Worm (Caenorhabditis elegans) whole organism, L1 larva: ENCODE data around the gene Y76B12C.8.

ENCODE experiments used
- C04F5.9 ChIP-seq: sonication (generic microtip); optimal IDR thresholded peaks from 2 replicates; lab custom pipeline; 2016; ENCODE audit warnings: missing genetic modification characterization, missing compliant biosample characterization
- C34B4.2 ChIP-seq: sonication (generic microtip); optimal IDR thresholded peaks from 2 replicates; lab custom pipeline; 2017; ENCODE audit warnings: mild to moderate bottlenecking, missing genetic modification characterization, missing compliant biosample characterization
- F16B12.6 ChIP-seq: fragments of 150-350 bp; optimal IDR thresholded peaks from 2 replicates; lab custom pipeline; 2014; ENCODE audit warnings: missing biosample characterization, missing genetic modification characterization
- Y116A8C.19 ChIP-seq: sonication (generic microtip); optimal IDR thresholded peaks from 2 replicates; lab custom pipeline; 2016; ENCODE audit warnings: missing compliant biosample characterization, missing genetic modification characterization, borderline replicate concordance
- alr-1 ChIP-seq: fragments of 200-800 bp; sonication (Bioruptor generic); optimal IDR thresholded peaks from 2 replicates; lab custom pipeline; 2018; ENCODE audit warnings: borderline replicate concordance, mild to moderate bottlenecking, missing genetic modification characterization, missing compliant biosample characterization
- aly-2 ChIP-seq: fragments of 150-350 bp; optimal IDR thresholded peaks from 2 replicates; lab custom pipeline; 2014; ENCODE audit warnings: missing biosample characterization, missing genetic modification characterization
- ceh-8 ChIP-seq: fragments of 200-800 bp; sonication (Bioruptor generic); optimal IDR thresholded peaks from 2 replicates; lab custom pipeline; 2018; ENCODE audit warnings: mild to moderate bottlenecking, missing genetic modification characterization, moderate library complexity, missing compliant biosample characterization
- ceh-82 ChIP-seq, 3 experiments: fragments of 150-350 bp in 1 of 3; sonication (generic microtip) in 2 of 3; optimal IDR thresholded peaks; 2 replicates each; lab custom pipeline; 2014 to 2017; ENCODE audit warnings: missing biosample characterization in 3 of 3, missing genetic modification characterization in 3 of 3
- ceh-88 ChIP-seq: fragments of 200-800 bp; sonication (Bioruptor generic); IDR thresholded peaks from 2 replicates; pipeline ENCODE4 v1.3.6; 2022; ENCODE audit warnings: missing genetic modification characterization, missing compliant biosample characterization
- ceh-90 ChIP-seq: sonication (generic microtip); optimal IDR thresholded peaks from 2 replicates; lab custom pipeline; 2016; ENCODE audit warnings: missing genetic modification characterization, missing compliant biosample characterization
- dpl-1 ChIP-seq, 3 experiments: fragments of 150-350 bp in 2 of 3; sonication (generic microtip) in 1 of 3; optimal IDR thresholded peaks; 2 replicates each; lab custom pipeline; 2014 to 2017; ENCODE audit warnings: missing biosample characterization in 3 of 3, missing genetic modification characterization in 3 of 3, missing genetic modification reagents in 3 of 3
- dsc-1 ChIP-seq: sonication (generic microtip); optimal IDR thresholded peaks from 2 replicates; lab custom pipeline; 2016; ENCODE audit warnings: mild to moderate bottlenecking, missing genetic modification characterization, missing compliant biosample characterization
- efl-1 ChIP-seq, 4 experiments: fragments of 150-350 bp; optimal IDR thresholded peaks in 3 of 4; peaks in 1 of 4; 1 replicate in 1 of 4; 2 replicates in 3 of 4; lab custom pipeline; 2014; ENCODE audit warnings: missing biosample characterization in 2 of 4, missing genetic modification characterization in 2 of 4, missing genetic modification reagents in 2 of 4
- egl-13 ChIP-seq: sonication (generic microtip); optimal IDR thresholded peaks from 2 replicates; lab custom pipeline; 2016; ENCODE audit warnings: missing genotype, missing genetic modification reagents, missing genetic modification characterization, missing compliant biosample characterization
- egl-27 ChIP-seq, 2 experiments: fragments of 150-350 bp in 1 of 2; sonication (generic microtip); optimal IDR thresholded peaks; 3 replicates each; lab custom pipeline; 2017 to 2018; ENCODE audit warnings: missing biosample characterization in 2 of 2, missing genetic modification characterization in 2 of 2, missing genetic modification reagents in 2 of 2
- elt-2 ChIP-seq: sonication (generic microtip); optimal IDR thresholded peaks from 2 replicates; lab custom pipeline; 2016; ENCODE audit warnings: missing genetic modification characterization, mild to moderate bottlenecking, inconsistent platforms, missing compliant biosample characterization, missing genetic modification reagents
- fkh-10 ChIP-seq: sonication (generic microtip); optimal IDR thresholded peaks from 2 replicates; lab custom pipeline; 2017; ENCODE audit warnings: missing biosample characterization, missing genetic modification reagents, missing genetic modification characterization
- fos-1 ChIP-seq: fragments of 150-350 bp; optimal IDR thresholded peaks from 2 replicates; lab custom pipeline; 2014; ENCODE audit warnings: missing biosample characterization, missing genetic modification characterization
- grh-1 ChIP-seq: fragments of 200-800 bp; sonication (Bioruptor generic); IDR thresholded peaks from 2 replicates; pipeline ENCODE4 v1.3.6; 2022; ENCODE audit warnings: missing genetic modification reagents, missing genetic modification characterization, missing compliant biosample characterization
- hlh-17 ChIP-seq: fragments of 200-800 bp; sonication (Bioruptor generic); optimal IDR thresholded peaks from 2 replicates; lab custom pipeline; 2018; ENCODE audit warnings: missing genetic modification characterization, mild to moderate bottlenecking, missing compliant biosample characterization, moderate library complexity, borderline replicate concordance
- hpl-2 ChIP-seq: fragments of 150-350 bp; optimal IDR thresholded peaks from 2 replicates; lab custom pipeline; 2014; ENCODE audit warnings: missing biosample characterization, missing genetic modification reagents, missing genetic modification characterization
- irx-1 ChIP-seq: sonication (generic microtip); optimal IDR thresholded peaks from 2 replicates; lab custom pipeline; 2016; ENCODE audit warnings: missing genetic modification characterization, missing compliant biosample characterization
- jun-1 ChIP-seq: fragments of 150-350 bp; optimal IDR thresholded peaks from 2 replicates; lab custom pipeline; 2014; ENCODE audit warnings: missing biosample characterization, missing genetic modification reagents, missing genetic modification characterization
- lin-13 ChIP-seq: fragments of 150-350 bp; optimal IDR thresholded peaks from 2 replicates; lab custom pipeline; 2014; ENCODE audit warnings: missing biosample characterization, missing genetic modification reagents, missing genetic modification characterization
- lin-35 ChIP-seq, 2 experiments: fragments of 150-350 bp; optimal IDR thresholded peaks; 2 replicates each; lab custom pipeline; 2014; ENCODE audit warnings: missing biosample characterization in 2 of 2, missing genetic modification characterization in 2 of 2, missing genetic modification reagents in 2 of 2
- lin-39 ChIP-seq: fragments of 150-350 bp; optimal IDR thresholded peaks from 2 replicates; lab custom pipeline; 2014; ENCODE audit warnings: missing biosample characterization, missing genetic modification reagents, missing genetic modification characterization
- lsy-2 ChIP-seq, 2 experiments: fragments of 150-350 bp; optimal IDR thresholded peaks; 2 replicates each; lab custom pipeline; 2014; ENCODE audit warnings: missing biosample characterization in 2 of 2, missing genetic modification characterization in 2 of 2
- mef-2 ChIP-seq: fragments of 150-350 bp; optimal IDR thresholded peaks from 2 replicates; lab custom pipeline; 2014; ENCODE audit warnings: missing biosample characterization, missing genetic modification characterization
- nhr-11 ChIP-seq: fragments of 150-350 bp; optimal IDR thresholded peaks from 2 replicates; lab custom pipeline; 2014; ENCODE audit warnings: missing biosample characterization, missing genetic modification characterization
- nhr-19 ChIP-seq: fragments of 200-800 bp; sonication (Bioruptor generic); conservative IDR thresholded peaks from 2 replicates; pipeline ENCODE4 v1.3.6; 2022; ENCODE audit warnings: missing genetic modification characterization, missing compliant biosample characterization
- nhr-47 ChIP-seq: sonication (generic microtip); optimal IDR thresholded peaks from 2 replicates; lab custom pipeline; 2016; ENCODE audit warnings: mild to moderate bottlenecking, missing genetic modification characterization, moderate library complexity, missing compliant biosample characterization
- nhr-76 ChIP-seq: sonication (generic microtip); optimal IDR thresholded peaks from 2 replicates; lab custom pipeline; 2017; ENCODE audit warnings: missing biosample characterization, missing genetic modification characterization
- nhr-77 ChIP-seq: fragments of 150-350 bp; optimal IDR thresholded peaks from 2 replicates; lab custom pipeline; 2014; ENCODE audit warnings: missing biosample characterization, missing genetic modification characterization
- nhr-84 ChIP-seq: sonication (generic microtip); optimal IDR thresholded peaks from 2 replicates; lab custom pipeline; 2017; ENCODE audit warnings: missing biosample characterization, missing genetic modification characterization
- nhr-85 ChIP-seq: sonication (generic microtip); peaks from one replicate; lab custom pipeline; 2016; ENCODE audit warnings: missing genetic modification characterization, inconsistent platforms, missing compliant biosample characterization
- pag-3 ChIP-seq: sonication (generic microtip); optimal IDR thresholded peaks from 2 replicates; lab custom pipeline; 2017; ENCODE audit warnings: missing genetic modification characterization, mild to moderate bottlenecking, missing compliant biosample characterization, antibody characterized with exemption, borderline replicate concordance; ENCODE audit not compliant: insufficient read depth
- pqm-1 ChIP-seq: sonication (generic microtip); optimal IDR thresholded peaks from 3 replicates; lab custom pipeline; 2017; ENCODE audit warnings: missing biosample characterization, missing genetic modification characterization
- rnt-1 ChIP-seq: sonication (generic microtip); optimal IDR thresholded peaks from 2 replicates; lab custom pipeline; 2016; ENCODE audit warnings: mild to moderate bottlenecking, missing genetic modification characterization, moderate library complexity, missing compliant biosample characterization
- skn-1 ChIP-seq: fragments of 150-350 bp; optimal IDR thresholded peaks from 2 replicates; lab custom pipeline; 2014; ENCODE audit warnings: missing biosample characterization, missing genetic modification characterization
- snpc-4 ChIP-seq: fragments of 150-350 bp; optimal IDR thresholded peaks from 2 replicates; lab custom pipeline; 2014; ENCODE audit warnings: missing biosample characterization, missing genetic modification characterization
- snu-23 ChIP-seq: sonication (generic microtip); optimal IDR thresholded peaks from 2 replicates; lab custom pipeline; 2016; ENCODE audit warnings: missing genetic modification characterization, missing compliant biosample characterization
- sox-4 ChIP-seq: sonication (generic microtip); optimal IDR thresholded peaks from 2 replicates; lab custom pipeline; 2016; ENCODE audit warnings: missing genetic modification characterization, missing compliant biosample characterization
- sptf-1 ChIP-seq: fragments of 150-350 bp; optimal IDR thresholded peaks from 2 replicates; lab custom pipeline; 2014; ENCODE audit warnings: missing biosample characterization, missing genetic modification characterization
- sup-37 ChIP-seq: fragments of 200-800 bp; sonication (Bioruptor generic); optimal IDR thresholded peaks from 2 replicates; lab custom pipeline; 2018; ENCODE audit warnings: mild to moderate bottlenecking, missing genetic modification characterization, missing compliant biosample characterization
- swsn-7 ChIP-seq: sonication (generic microtip); optimal IDR thresholded peaks from 2 replicates; lab custom pipeline; 2016; ENCODE audit warnings: missing genetic modification characterization, missing compliant biosample characterization
- tbx-2 ChIP-seq: sonication (generic microtip); optimal IDR thresholded peaks from 2 replicates; lab custom pipeline; 2016; ENCODE audit warnings: missing genetic modification characterization, missing compliant biosample characterization
- unc-130 ChIP-seq: fragments of 150-350 bp; optimal IDR thresholded peaks from 2 replicates; lab custom pipeline; 2017; ENCODE audit warnings: missing biosample characterization, missing genetic modification characterization, inconsistent platforms
- unc-30 ChIP-seq: sonication (generic microtip); optimal IDR thresholded peaks from 2 replicates; lab custom pipeline; 2017; ENCODE audit warnings: missing biosample characterization, missing genetic modification characterization
- unc-86 ChIP-seq: sonication (generic microtip); optimal IDR thresholded peaks from 2 replicates; lab custom pipeline; 2016; ENCODE audit warnings: missing genetic modification characterization, missing compliant biosample characterization
- unc-98 ChIP-seq: fragments of 200-800 bp; sonication (Bioruptor generic); IDR thresholded peaks from 2 replicates; pipeline ENCODE4 v1.3.6; 2022; ENCODE audit warnings: missing genetic modification characterization, missing compliant biosample characterization
- zip-4 ChIP-seq: fragments of 200-800 bp; sonication (Bioruptor generic); optimal IDR thresholded peaks from 2 replicates; lab custom pipeline; 2018; ENCODE audit warnings: mild to moderate bottlenecking, missing genetic modification characterization, moderate library complexity, missing compliant biosample characterization
- ztf-11 ChIP-seq, 2 experiments: sonication (generic microtip); optimal IDR thresholded peaks; 2 replicates each; lab custom pipeline; 2016 to 2017; ENCODE audit warnings: missing genetic modification characterization in 2 of 2, missing biosample characterization in 1 of 2, missing compliant biosample characterization in 1 of 2

Gene Y76B12C.8

ce11 chrIV:1953132-1953629 lies 26.6 kb upstream of the Y76B12C.8 start, which contains the start of gene F52C12.2 (continued):
- TF ChIP-seq aly-2, result peak; percentile 19
- TF ChIP-seq snpc-4, result no peak
- peak; percentile 36 for TF ChIP-seq C04F5.9 (tag; lab: Kevin White, UChicago)
- TF ChIP-seq unc-98 (GFP tag; lab: Robert Waterston, UW), result no peak
- no peak for TF ChIP-seq nhr-84
- no peak for TF ChIP-seq mef-2 (tag; lab: Kevin White, UChicago)
- TF ChIP-seq C34B4.2 (tag; lab: Kevin White, UChicago), result no peak
- TF ChIP-seq ceh-88 (GFP tag; lab: Robert Waterston, UW), result peak; percentile 47; the same call in 1 of the 2 replicates
- peak; percentile 59 for TF ChIP-seq unc-86 (tag; lab: Kevin White, UChicago)
- peak; percentile 49 for TF ChIP-seq sox-4 (tag; lab: Kevin White, UChicago)
- peak; percentile 48 to 85 for TF ChIP-seq efl-1 (optimal IDR thresholded peaks at IDR 0.05; lab: Kevin White, UChicago)
- peak; percentile 86 to 98 for TF ChIP-seq efl-1 (GFP tag; optimal IDR thresholded peaks at IDR 0.05 in 1 of 2; lab: Kevin White, UChicago)
- TF ChIP-seq sup-37 (GFP tag; lab: Kevin White, UChicago), result peak; percentile 18
- TF ChIP-seq snu-23 (GFP tag; lab: Kevin White, UChicago), result peak; percentile 82
- TF ChIP-seq jun-1 (tag; lab: Kevin White, UChicago), result no peak
- TF ChIP-seq ceh-90 (tag; lab: Kevin White, UChicago), result no peak
- TF ChIP-seq lin-13, result no peak
- TF ChIP-seq sptf-1 (tag; lab: Kevin White, UChicago), result no peak
- TF ChIP-seq nhr-11 (tag; lab: Kevin White, UChicago), result no peak
- peak; percentile 14 for TF ChIP-seq nhr-77 (tag; lab: Kevin White, UChicago)
- no peak for TF ChIP-seq pqm-1 (tag; lab: Kevin White, UChicago)
- peak; percentile 84 for TF ChIP-seq dsc-1 (tag; lab: Kevin White, UChicago)
- no peak for TF ChIP-seq alr-1 (tag; lab: Kevin White, UChicago)
- peak; percentile 56 for TF ChIP-seq zip-4 (GFP tag; lab: Kevin White, UChicago)
- TF ChIP-seq hlh-17 (GFP tag; lab: Kevin White, UChicago), result no peak
- peak; percentile 69 to 80 for TF ChIP-seq lsy-2 (tag; optimal IDR thresholded peaks at IDR 0.05; lab: Kevin White, UChicago)
- no peak for TF ChIP-seq skn-1 (tag; lab: Kevin White, UChicago)
- TF ChIP-seq swsn-7, result peak; percentile 82
- TF ChIP-seq pag-3 (tag; lab: Kevin White, UChicago), result no peak
- TF ChIP-seq Y116A8C.19 (tag; lab: Kevin White, UChicago), result no peak
- TF ChIP-seq irx-1, result peak; percentile 67
- TF ChIP-seq egl-27 (tag; optimal IDR thresholded peaks at IDR 0.05; lab: Kevin White, UChicago), result no peak
- peak in 1 of 2 experiments; percentile 42 for TF ChIP-seq ztf-11 (tag; optimal IDR thresholded peaks at IDR 0.05; lab: Kevin White, UChicago)
- peak; percentile 80 for TF ChIP-seq tbx-2
- no peak for TF ChIP-seq nhr-76
- peak; percentile 50 for TF ChIP-seq lin-39 (tag; lab: Kevin White, UChicago)
- TF ChIP-seq unc-130 (tag; lab: Kevin White, UChicago), result no peak
- no peak for TF ChIP-seq fos-1
- no peak for TF ChIP-seq grh-1 (GFP tag; lab: Robert Waterston, UW)
- no peak for TF ChIP-seq F16B12.6
- TF ChIP-seq rnt-1 (tag; lab: Kevin White, UChicago), result no peak
- TF ChIP-seq ceh-82 (tag; optimal IDR thresholded peaks at IDR 0.05; lab: Kevin White, UChicago), result peak; percentile 47 to 52 (median 48)
- TF ChIP-seq nhr-47 (tag; lab: Kevin White, UChicago), result peak; percentile 87
- no peak for TF ChIP-seq ceh-8 (GFP tag; lab: Kevin White, UChicago)
- peak; percentile 23 for TF ChIP-seq elt-2 (tag; lab: Kevin White, UChicago)
- TF ChIP-seq lin-35 (GFP tag; optimal IDR thresholded peaks at IDR 0.05; lab: Kevin White, UChicago), result peak; percentile 79 to 91
- TF ChIP-seq nhr-19, result peak; percentile 61
- no peak for TF ChIP-seq fkh-10 (GFP tag; lab: Kevin White, UChicago)
- TF ChIP-seq unc-30 (tag; lab: Kevin White, UChicago), result no peak
- TF ChIP-seq egl-13, result peak; percentile 71
- no peak for TF ChIP-seq hpl-2
- TF ChIP-seq nhr-85, result peak; percentile 83
- peak; percentile 70 to 88 (median 84) for TF ChIP-seq dpl-1 (GFP tag; optimal IDR thresholded peaks at IDR 0.05; lab: Kevin White, UChicago)
